Worm (Caenorhabditis elegans) whole organism, mixed stage, embryonic: ENCODE data around the gene mlc-2.
A peak's percentile ranks its signal among the peaks of the same experiment; 100 is the strongest.

Experiments
- M03D4.4 ChIP-seq: sonication (generic microtip); optimal IDR thresholded peaks from 2 replicates; lab custom pipeline; 2017; ENCODE audit warnings: mild to moderate bottlenecking, missing genetic modification characterization, missing compliant biosample characterization
- bed-3 ChIP-seq: fragments of 200-800 bp; sonication (Bioruptor generic); optimal IDR thresholded peaks from 3 replicates; lab custom pipeline; 2018; ENCODE audit warnings: mild to moderate bottlenecking, missing genetic modification characterization, moderate library complexity, missing compliant biosample characterization
- blmp-1 ChIP-seq: fragments of 150-350 bp; optimal IDR thresholded peaks from 2 replicates; lab custom pipeline; 2014; ENCODE audit warnings: missing biosample characterization, missing genetic modification characterization
- ceh-39 ChIP-seq: fragments of 150-350 bp; optimal IDR thresholded peaks from 2 replicates; lab custom pipeline; 2014; ENCODE audit warnings: missing biosample characterization, missing genetic modification characterization
- ceh-43 ChIP-seq: fragments of 200-800 bp; sonication (Bioruptor generic); optimal IDR thresholded peaks from 2 replicates; lab custom pipeline; 2018; ENCODE audit warnings: mild to moderate bottlenecking, missing genetic modification characterization, moderate library complexity, missing compliant biosample characterization
- ceh-83 ChIP-seq: fragments of 200-800 bp; sonication (Bioruptor generic); optimal IDR thresholded peaks from 2 replicates; lab custom pipeline; 2018; ENCODE audit warnings: mild to moderate bottlenecking, missing genetic modification characterization, missing compliant biosample characterization
- ces-1 ChIP-seq: fragments of 150-350 bp; optimal IDR thresholded peaks from 2 replicates; lab custom pipeline; 2014; ENCODE audit warnings: missing biosample characterization, missing genetic modification reagents, missing genetic modification characterization
- cnd-1 ChIP-seq: fragments of 200-800 bp; sonication (Bioruptor generic); optimal IDR thresholded peaks from 2 replicates; lab custom pipeline; 2018; ENCODE audit warnings: mild to moderate bottlenecking, missing genetic modification characterization, missing compliant biosample characterization
- drap-1 ChIP-seq: fragments of 200-800 bp; sonication (Bioruptor generic); optimal IDR thresholded peaks from 3 replicates; lab custom pipeline; 2018; ENCODE audit warnings: mild to moderate bottlenecking, missing genetic modification characterization, missing compliant biosample characterization
- elt-1 ChIP-seq: sonication (generic microtip); optimal IDR thresholded peaks from 2 replicates; lab custom pipeline; 2017; ENCODE audit warnings: missing genetic modification characterization, mild to moderate bottlenecking, missing compliant biosample characterization, antibody characterized with exemption, moderate library complexity, borderline replicate concordance; ENCODE audit not compliant: insufficient read depth
- elt-3 ChIP-seq: fragments of 150-350 bp; optimal IDR thresholded peaks from 2 replicates; lab custom pipeline; 2014; ENCODE audit warnings: missing biosample characterization, missing genetic modification characterization
- flh-1 ChIP-seq: fragments of 200-800 bp; sonication (Bioruptor generic); optimal IDR thresholded peaks from 2 replicates; lab custom pipeline; 2018; ENCODE audit warnings: mild to moderate bottlenecking, missing genetic modification characterization, moderate library complexity, missing compliant biosample characterization
- ham-2 ChIP-seq: fragments of 200-800 bp; sonication (Bioruptor generic); optimal IDR thresholded peaks from 2 replicates; lab custom pipeline; 2018; ENCODE audit warnings: mild to moderate bottlenecking, missing genetic modification characterization, missing compliant biosample characterization
- hlh-1 ChIP-seq: fragments of 150-350 bp; optimal IDR thresholded peaks from 2 replicates; lab custom pipeline; 2014; ENCODE audit warnings: missing biosample characterization, missing genetic modification reagents, missing genetic modification characterization
- lin-13 ChIP-seq: fragments of 150-350 bp; optimal IDR thresholded peaks from 2 replicates; lab custom pipeline; 2014; ENCODE audit warnings: missing biosample characterization, missing genetic modification characterization
- lin-32 ChIP-seq: fragments of 200-800 bp; sonication (Bioruptor generic); optimal IDR thresholded peaks from 2 replicates; lab custom pipeline; 2018; ENCODE audit warnings: mild to moderate bottlenecking, missing genetic modification characterization, missing compliant biosample characterization
- lsy-2 ChIP-seq: fragments of 150-350 bp; optimal IDR thresholded peaks from 2 replicates; lab custom pipeline; 2014; ENCODE audit warnings: missing biosample characterization, missing genetic modification characterization
- mab-5 ChIP-seq: fragments of 150-350 bp; optimal IDR thresholded peaks from 2 replicates; lab custom pipeline; 2014; ENCODE audit warnings: missing biosample characterization, missing genetic modification characterization
- mep-1 ChIP-seq: fragments of 150-350 bp; optimal IDR thresholded peaks from 2 replicates; lab custom pipeline; 2017; ENCODE audit warnings: missing biosample characterization, missing genetic modification reagents, missing genetic modification characterization, inconsistent platforms
- mls-2 ChIP-seq: sonication (generic microtip); optimal IDR thresholded peaks from 2 replicates; lab custom pipeline; 2016; ENCODE audit warnings: mild to moderate bottlenecking, missing genetic modification characterization, moderate library complexity, missing compliant biosample characterization
- nhr-12 ChIP-seq: fragments of 150-350 bp; optimal IDR thresholded peaks from 2 replicates; lab custom pipeline; 2014; ENCODE audit warnings: missing biosample characterization, missing genetic modification characterization
- nhr-2 ChIP-seq: fragments of 150-350 bp; optimal IDR thresholded peaks from 2 replicates; lab custom pipeline; 2014; ENCODE audit warnings: missing biosample characterization, missing genetic modification characterization
- nhr-237 ChIP-seq: fragments of 150-350 bp; optimal IDR thresholded peaks from 2 replicates; lab custom pipeline; 2014; ENCODE audit warnings: missing biosample characterization, missing genetic modification characterization
- nhr-28 ChIP-seq: fragments of 150-350 bp; optimal IDR thresholded peaks from 2 replicates; lab custom pipeline; 2014; ENCODE audit warnings: missing biosample characterization, missing genetic modification characterization
- nhr-76 ChIP-seq: sonication (generic microtip); optimal IDR thresholded peaks from 2 replicates; lab custom pipeline; 2017; ENCODE audit warnings: missing biosample characterization, missing genetic modification characterization
- pha-4 ChIP-seq: fragments of 150-350 bp; optimal IDR thresholded peaks from 2 replicates; lab custom pipeline; 2018; ENCODE audit warnings: missing biosample characterization, missing genetic modification reagents, missing genetic modification characterization
- sem-2 ChIP-seq: fragments of 200-800 bp; sonication (Bioruptor generic); optimal IDR thresholded peaks from 2 replicates; lab custom pipeline; 2018; ENCODE audit warnings: mild to moderate bottlenecking, missing genetic modification characterization, missing compliant biosample characterization
- snpc-4 ChIP-seq: fragments of 150-350 bp; optimal IDR thresholded peaks from 2 replicates; lab custom pipeline; 2014; ENCODE audit warnings: missing biosample characterization, missing genetic modification characterization
- sptf-1 ChIP-seq: sonication (generic microtip); optimal IDR thresholded peaks from 2 replicates; lab custom pipeline; 2017; ENCODE audit warnings: mild to moderate bottlenecking, missing genetic modification characterization, moderate library complexity, missing compliant biosample characterization
- tbx-8 ChIP-seq: fragments of 200-800 bp; sonication (Bioruptor generic); optimal IDR thresholded peaks from 2 replicates; lab custom pipeline; 2018; ENCODE audit warnings: mild to moderate bottlenecking, missing genetic modification characterization, moderate library complexity, missing compliant biosample characterization
- unc-120 ChIP-seq: sonication (generic microtip); optimal IDR thresholded peaks from 2 replicates; lab custom pipeline; 2017; ENCODE audit warnings: missing genetic modification characterization, missing compliant biosample characterization; ENCODE audit not compliant: poor library complexity, severe bottlenecking
- unc-39 ChIP-seq: fragments of 150-350 bp; optimal IDR thresholded peaks from 2 replicates; lab custom pipeline; 2014; ENCODE audit warnings: missing biosample characterization, missing genetic modification characterization
- unc-62 ChIP-seq: fragments of 150-350 bp; optimal IDR thresholded peaks from 2 replicates; lab custom pipeline; 2014; ENCODE audit warnings: missing biosample characterization, missing genetic modification reagents, missing genetic modification characterization
- zip-8 ChIP-seq: fragments of 150-350 bp; optimal IDR thresholded peaks from 2 replicates; lab custom pipeline; 2014; ENCODE audit warnings: missing biosample characterization, missing genetic modification characterization
- ztf-11 ChIP-seq: fragments of 150-350 bp; optimal IDR thresholded peaks from 2 replicates; lab custom pipeline; 2014; ENCODE audit warnings: missing biosample characterization, missing genetic modification characterization

mlc-2 gene

DNA sequence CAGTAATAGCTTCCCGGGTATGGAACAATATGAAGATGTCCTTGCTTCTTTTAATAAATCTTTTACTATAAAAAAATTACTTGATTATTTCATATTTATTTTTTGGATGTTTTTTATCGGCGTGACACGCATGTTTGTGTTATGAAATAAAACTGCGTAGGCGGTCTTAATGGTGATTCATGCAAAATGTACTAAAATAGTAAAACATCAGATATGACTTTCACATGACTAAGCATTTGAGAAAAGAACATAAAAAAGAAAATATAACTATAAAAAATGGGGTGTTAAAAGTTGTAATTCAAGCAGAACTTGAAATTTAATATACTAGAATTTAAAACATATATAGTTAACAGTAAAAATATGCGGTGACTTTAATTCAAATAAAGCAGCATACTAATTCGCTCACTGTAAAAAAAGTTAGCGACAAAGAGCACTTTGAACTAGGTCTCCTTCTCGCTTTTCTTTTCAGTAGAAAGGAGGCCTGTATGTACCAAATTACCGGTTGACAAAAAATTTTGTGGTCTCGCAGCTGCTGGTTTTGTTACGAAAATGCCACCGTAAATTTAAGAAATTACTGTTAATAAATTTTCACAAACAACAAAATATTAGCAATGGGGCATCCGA, 25.6 kb upstream of the mlc-2 start:
- TF ChIP-seq ces-1 (no peak), nhr-2 (no peak), sptf-1 (tag; lab: Kevin White, UChicago) (no peak), lsy-2 (tag; lab: Kevin White, UChicago) (no peak), mep-1 (no peak), flh-1 (GFP tag; lab: Kevin White, UChicago) (no peak), pha-4 (no peak), ceh-43 (GFP tag; lab: Kevin White, UChicago) (no peak), ceh-83 (GFP tag; lab: Kevin White, UChicago) (no peak), ham-2 (no peak), unc-39 (tag; lab: Kevin White, UChicago) (no peak), nhr-12 (tag; lab: Kevin White, UChicago) (no peak), sem-2 (no peak), nhr-237 (tag; lab: Kevin White, UChicago) (no peak), bed-3 (GFP tag; lab: Kevin White, UChicago) (no peak), unc-120 (tag; lab: Kevin White, UChicago) (no peak), unc-62 (GFP tag; lab: Kevin White, UChicago) (no peak), mab-5 (no peak), nhr-28 (tag; lab: Kevin White, UChicago) (no peak), elt-3 (no peak)

DNA sequence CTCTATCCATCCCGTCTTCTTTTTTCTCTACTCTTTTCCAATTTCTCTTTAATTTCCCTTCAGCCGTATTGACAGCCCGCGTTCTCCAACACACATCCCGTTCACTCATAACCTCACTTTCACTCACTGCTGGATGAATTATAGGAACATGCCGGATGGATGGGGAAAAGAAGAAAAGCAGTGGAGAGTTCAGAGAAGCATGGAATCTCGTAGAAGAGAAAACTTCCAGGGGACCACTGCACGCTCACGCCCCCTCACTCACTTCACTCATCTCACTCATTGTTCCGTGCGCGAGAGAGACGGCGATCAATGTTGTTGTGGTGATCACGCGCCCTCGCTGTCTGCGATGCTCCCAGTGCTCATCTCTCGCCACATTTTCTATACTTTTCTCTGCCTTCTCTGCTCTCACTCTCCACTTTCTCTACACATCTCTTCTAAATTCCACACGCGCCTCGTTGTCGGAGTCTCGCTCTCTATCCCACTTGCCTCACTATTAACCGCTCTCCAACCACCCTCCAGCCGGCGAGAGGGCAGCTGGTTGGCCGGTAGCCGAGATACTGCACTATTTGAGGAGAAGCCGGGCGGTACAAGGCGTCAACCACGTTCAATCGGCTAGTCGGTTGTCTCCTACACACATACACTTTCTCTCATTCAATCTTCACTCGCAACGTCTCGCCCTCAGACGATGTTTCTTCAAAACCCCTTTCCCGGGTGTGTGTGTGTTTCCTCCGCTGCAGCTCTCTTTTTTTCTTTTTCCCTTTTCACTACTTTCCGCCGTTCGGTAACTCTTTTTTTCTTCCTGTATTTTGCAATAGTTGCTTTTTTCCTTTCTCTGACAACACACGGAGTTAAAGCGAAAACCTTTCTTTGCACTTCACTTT, 23.5 kb upstream of the mlc-2 start:
- TF ChIP-seq sem-2 (no peak), ham-2 (peak; percentile 99), elt-1 (tag; lab: Kevin White, UChicago) (no peak), ceh-39 (tag; lab: Kevin White, UChicago) (no peak), flh-1 (GFP tag; lab: Kevin White, UChicago) (no peak), ceh-43 (GFP tag; lab: Kevin White, UChicago) (peak; percentile 14), sptf-1 (tag; lab: Kevin White, UChicago) (peak; percentile 75), mls-2 (tag; lab: Kevin White, UChicago) (peak; percentile 94), unc-39 (tag; lab: Kevin White, UChicago) (peak; percentile 60), cnd-1 (peak; percentile 57), bed-3 (GFP tag; lab: Kevin White, UChicago) (no peak), lin-32 (GFP tag; lab: Kevin White, UChicago) (peak; percentile 66), ces-1 (peak; percentile 90), nhr-237 (tag; lab: Kevin White, UChicago) (peak; percentile 70), nhr-12 (tag; lab: Kevin White, UChicago) (no peak), unc-62 (GFP tag; lab: Kevin White, UChicago) (peak; percentile 94), lin-13 (no peak), mep-1 (peak; percentile 27), tbx-8 (no peak), lsy-2 (tag; lab: Kevin White, UChicago) (no peak), drap-1 (peak; percentile 73), ceh-83 (GFP tag; lab: Kevin White, UChicago) (peak; percentile 40), M03D4.4 (tag; lab: Kevin White, UChicago) (no peak), blmp-1 (tag; lab: Kevin White, UChicago) (peak; percentile 88), nhr-2 (peak; percentile 10), nhr-28 (tag; lab: Kevin White, UChicago) (no peak), ztf-11 (tag; lab: Kevin White, UChicago) (peak; percentile 61), pha-4 (peak; percentile 52), unc-120 (tag; lab: Kevin White, UChicago) (peak; percentile 92), hlh-1 (tag; lab: Kevin White, UChicago) (peak; percentile 67), elt-3 (no peak), nhr-76 (tag; lab: Kevin White, UChicago) (no peak), snpc-4 (tag; lab: Kevin White, UChicago) (no peak), mab-5 (peak; percentile 58), zip-8 (no peak)
